Worm (Caenorhabditis elegans): ENCODE results near the gene srg-11.
A peak's percentile ranks its signal among the peaks of the same experiment; 100 is the strongest.

DNA sequence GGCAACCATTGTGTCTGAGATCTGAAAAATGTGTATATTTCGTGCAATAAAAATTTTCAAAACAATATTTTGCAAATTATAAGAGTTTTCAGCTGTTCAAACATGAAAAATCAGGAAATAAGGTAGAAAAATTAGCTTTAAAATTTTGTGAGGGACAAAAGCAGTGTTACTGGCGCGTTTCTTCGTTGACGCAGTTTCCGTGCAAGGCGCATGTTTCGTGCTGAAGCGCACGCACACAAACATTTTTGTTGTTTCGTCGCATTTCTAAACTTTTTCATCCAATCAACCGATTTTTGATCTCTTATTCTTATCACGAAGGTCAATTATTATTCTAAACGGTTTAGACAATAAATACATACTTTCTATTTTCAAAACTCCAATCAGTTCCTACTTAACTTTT lies 13.5 kb downstream of the srg-11 start, which contains the start of gene nifk-1:
- peak; percentile 60 for TF ChIP-seq F13C5.2 (tag; optimal IDR thresholded peaks at IDR 0.05)
- no peak for TF ChIP-seq pes-1 (GFP tag; IDR thresholded peaks at IDR 0.05)
- TF ChIP-seq sea-1 (GFP tag; conservative IDR thresholded peaks at IDR 0.05) = 0 out of 2 replicates have a peak, but pooled peaks have one; percentile 5
- no peak for TF ChIP-seq tra-4 (tag; optimal IDR thresholded peaks at IDR 0.05)
- no peak for TF ChIP-seq flt-1 (GFP tag; IDR thresholded peaks at IDR 0.05)
- no peak for TF ChIP-seq ets-7 (tag; optimal IDR thresholded peaks at IDR 0.05)
- no peak for TF ChIP-seq ceh-36 (tag; optimal IDR thresholded peaks at IDR 0.05)
- peak; percentile 38; the same call in 1 of the 2 replicates for TF ChIP-seq tbx-37 (GFP tag; conservative IDR thresholded peaks at IDR 0.05)
- TF ChIP-seq scrt-1 (GFP tag; IDR thresholded peaks at IDR 0.05) = peak; percentile 34; the same call in 1 of the 2 replicates
- TF ChIP-seq hmg-4 (GFP tag; optimal IDR thresholded peaks at IDR 0.05) = no peak
- no peak for TF ChIP-seq hnd-1 (tag; optimal IDR thresholded peaks at IDR 0.05)
- TF ChIP-seq aly-1 (tag; optimal IDR thresholded peaks at IDR 0.05) = no peak
- TF ChIP-seq ama-1 (optimal IDR thresholded peaks at IDR 0.05) = no peak
